Worm (Caenorhabditis elegans) whole organism, L2 larva: ENCODE results near the gene col-12.

Experiments used
- ama-1 ChIP-seq: fragments of 150-350 bp; optimal IDR thresholded peaks from 2 replicates; lab custom pipeline; 2018; ENCODE audit warnings: inconsistent platforms
- ceh-16 ChIP-seq: fragments of 150-350 bp; optimal IDR thresholded peaks from 2 replicates; lab custom pipeline; 2014; ENCODE audit warnings: missing biosample characterization, missing genetic modification characterization
- egl-27 ChIP-seq: sonication (generic microtip); optimal IDR thresholded peaks from 3 replicates; lab custom pipeline; 2017; ENCODE audit warnings: missing biosample characterization, missing genetic modification reagents, missing genetic modification characterization
- elt-1 ChIP-seq: fragments of 150-350 bp; optimal IDR thresholded peaks from 2 replicates; lab custom pipeline; 2014; ENCODE audit warnings: missing biosample characterization, missing genetic modification characterization
- mdl-1 ChIP-seq, 2 experiments: fragments of 150-350 bp in 1 of 2; sonication (generic microtip) in 1 of 2; optimal IDR thresholded peaks; 2 replicates each; lab custom pipeline; 2017; ENCODE audit warnings: missing biosample characterization in 2 of 2, missing genetic modification characterization in 2 of 2
- nhr-11 ChIP-seq: fragments of 150-350 bp; optimal IDR thresholded peaks from 2 replicates; lab custom pipeline; 2014; ENCODE audit warnings: missing biosample characterization, missing genetic modification characterization
- nhr-129 ChIP-seq: fragments of 150-350 bp; optimal IDR thresholded peaks from 2 replicates; lab custom pipeline; 2014; ENCODE audit warnings: missing biosample characterization, missing genetic modification characterization
- nhr-237 ChIP-seq: fragments of 150-350 bp; optimal IDR thresholded peaks from 2 replicates; lab custom pipeline; 2014; ENCODE audit warnings: missing biosample characterization, missing genetic modification characterization
- snpc-4 ChIP-seq: fragments of 150-350 bp; optimal IDR thresholded peaks from 2 replicates; lab custom pipeline; 2014; ENCODE audit warnings: missing biosample characterization, missing genetic modification characterization
- unc-39 ChIP-seq: fragments of 150-350 bp; optimal IDR thresholded peaks from 2 replicates; lab custom pipeline; 2014; ENCODE audit warnings: missing biosample characterization, missing genetic modification characterization
- unc-55 ChIP-seq: fragments of 150-350 bp; sonication (generic microtip); optimal IDR thresholded peaks from 3 replicates; lab custom pipeline; 2014; ENCODE audit warnings: missing biosample characterization, missing genetic modification reagents, missing genetic modification characterization
- unc-62 ChIP-seq: fragments of 150-350 bp; optimal IDR thresholded peaks from 2 replicates; lab custom pipeline; 2014; ENCODE audit warnings: missing biosample characterization, missing genetic modification reagents, missing genetic modification characterization
- zag-1 ChIP-seq: fragments of 150-350 bp; optimal IDR thresholded peaks from 2 replicates; lab custom pipeline; 2014; ENCODE audit warnings: missing biosample characterization, missing genetic modification characterization
- ztf-4 ChIP-seq: fragments of 150-350 bp; optimal IDR thresholded peaks from 2 replicates; lab custom pipeline; 2014; ENCODE audit warnings: missing biosample characterization, missing genetic modification characterization

DNA sequence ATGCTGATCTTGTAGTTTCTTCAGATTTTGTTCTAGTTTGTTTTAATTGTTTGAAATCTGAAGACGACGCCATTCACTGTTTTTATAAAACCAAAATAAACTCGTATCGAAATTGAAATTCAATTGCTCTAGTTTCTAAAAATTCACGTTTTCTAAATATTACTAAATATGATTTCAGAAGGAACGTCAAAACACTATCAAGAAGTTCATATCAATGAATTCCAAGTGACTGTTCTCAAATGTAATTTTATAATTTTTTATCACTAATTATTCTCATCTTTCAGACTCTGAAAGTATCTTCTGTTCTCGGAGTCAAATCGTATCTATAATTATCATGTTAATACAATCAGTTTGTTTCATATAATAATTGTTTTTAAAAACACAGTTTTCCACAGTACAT is 15.7 kb upstream of the col-12 start, which contains the start of gene snf-10:
- no peak for TF ChIP-seq elt-1
- no peak for TF ChIP-seq nhr-237 (tag; lab: Kevin White, UChicago)
- no peak for TF ChIP-seq unc-39 (tag; lab: Kevin White, UChicago)
- TF ChIP-seq snpc-4 = no peak
- TF ChIP-seq unc-62 (GFP tag; lab: Kevin White, UChicago) = no peak
- TF ChIP-seq ztf-4 = no peak
- TF ChIP-seq unc-55 = no peak
- no peak for TF ChIP-seq nhr-11
- TF ChIP-seq egl-27 (tag; lab: Kevin White, UChicago) = no peak
- TF ChIP-seq mdl-1 (tag; optimal IDR thresholded peaks at IDR 0.05; lab: Kevin White, UChicago) = no peak
- no peak for TF ChIP-seq nhr-129
- TF ChIP-seq ceh-16 (tag; lab: Kevin White, UChicago) = no peak
- TF ChIP-seq ama-1 (lab: Kevin White, UChicago) = no peak
- TF ChIP-seq zag-1 (tag; lab: Kevin White, UChicago) = no peak
